Worm (Caenorhabditis elegans) whole organism, L4 larva: ENCODE results near the gene lec-11.
A peak's percentile ranks its signal among the peaks of the same experiment; 100 is the strongest.

ENCODE experiments used
- F44E2.7 ChIP-seq: fragments of 200-800 bp; sonication (Bioruptor generic); IDR thresholded peaks from 2 replicates; pipeline ENCODE4 v2.1.2; 2022; ENCODE audit warnings: missing genetic modification characterization, missing compliant biosample characterization
- F49E8.2 ChIP-seq: sonication (generic microtip); optimal IDR thresholded peaks from 2 replicates; lab custom pipeline; 2016; ENCODE audit warnings: missing compliant biosample characterization, mild to moderate bottlenecking, missing genetic modification characterization, borderline replicate concordance
- aha-1 ChIP-seq: fragments of 150-350 bp; peaks from one replicate; lab custom pipeline; 2014; ENCODE audit warnings: missing biosample characterization, missing genetic modification characterization
- ceh-44 ChIP-seq: fragments of 200-800 bp; sonication (Bioruptor generic); IDR thresholded peaks from 2 replicates; pipeline ENCODE4 v1.3.6; 2022; ENCODE audit warnings: missing genetic modification reagents, missing genetic modification characterization, missing compliant biosample characterization
- ceh-82 ChIP-seq: sonication (generic microtip); optimal IDR thresholded peaks from 2 replicates; lab custom pipeline; 2017; ENCODE audit warnings: missing biosample characterization, missing genetic modification characterization
- ces-1 ChIP-seq: fragments of 150-350 bp; sonication (generic microtip); optimal IDR thresholded peaks from 4 replicates; lab custom pipeline; 2014; ENCODE audit warnings: missing biosample characterization, missing genetic modification reagents, missing genetic modification characterization
- cey-2 ChIP-seq: sonication (generic microtip); optimal IDR thresholded peaks from 3 replicates; lab custom pipeline; 2017; ENCODE audit warnings: missing genetic modification characterization, mild to moderate bottlenecking, missing compliant biosample characterization, antibody characterized with exemption, borderline replicate concordance; ENCODE audit not compliant: insufficient read depth
- daf-12 ChIP-seq: fragments of 150-350 bp; optimal IDR thresholded peaks from 2 replicates; lab custom pipeline; 2014; ENCODE audit warnings: missing biosample characterization, missing genetic modification reagents, missing genetic modification characterization
- duxl-1 ChIP-seq: sonication (generic microtip); optimal IDR thresholded peaks from 2 replicates; lab custom pipeline; 2016; ENCODE audit warnings: mild to moderate bottlenecking, missing genetic modification characterization, moderate library complexity, missing compliant biosample characterization; ENCODE audit not compliant: poor library complexity
- egl-27 ChIP-seq: sonication (generic microtip); optimal IDR thresholded peaks from 3 replicates; lab custom pipeline; 2017; ENCODE audit warnings: missing biosample characterization, missing genetic modification reagents, missing genetic modification characterization
- egl-43 ChIP-seq: fragments of 200-800 bp; sonication (Bioruptor generic); IDR thresholded peaks from 2 replicates; pipeline ENCODE4 v1.3.6; 2022; ENCODE audit warnings: missing genetic modification reagents, missing genetic modification characterization, missing compliant biosample characterization
- lin-29 ChIP-seq: fragments of 200-800 bp; sonication (Bioruptor generic); IDR thresholded peaks from 2 replicates; pipeline ENCODE4 v1.3.6; 2022; ENCODE audit warnings: missing genetic modification reagents, missing genetic modification characterization, missing compliant biosample characterization
- lin-38 ChIP-seq: fragments of 200-800 bp; sonication (Bioruptor generic); IDR thresholded peaks from 2 replicates; pipeline ENCODE4 v1.3.6; 2022; ENCODE audit warnings: missing genetic modification reagents, missing genetic modification characterization, missing compliant biosample characterization
- lsy-2 ChIP-seq, 2 experiments: fragments of 150-350 bp in 1 of 2; sonication (generic microtip) in 1 of 2; optimal IDR thresholded peaks; 2 replicates each; lab custom pipeline; 2014 to 2017; ENCODE audit warnings: missing biosample characterization in 2 of 2, missing genetic modification characterization in 2 of 2
- madf-9 ChIP-seq: fragments of 200-800 bp; sonication (Bioruptor generic); conservative IDR thresholded peaks from 2 replicates; pipeline ENCODE4 v1.3.6; 2022; ENCODE audit warnings: missing genetic modification reagents, missing genetic modification characterization, missing compliant biosample characterization
- mes-2 ChIP-seq: sonication (generic microtip); optimal IDR thresholded peaks from 2 replicates; lab custom pipeline; 2016; ENCODE audit warnings: missing genotype, mild to moderate bottlenecking, missing genetic modification characterization, missing compliant biosample characterization; ENCODE audit not compliant: poor library complexity, severe bottlenecking
- mxl-2 ChIP-seq: fragments of 200-800 bp; sonication (Bioruptor generic); conservative IDR thresholded peaks from 2 replicates; pipeline ENCODE4 v1.3.6; 2022; ENCODE audit warnings: missing genetic modification reagents, missing genetic modification characterization, missing compliant biosample characterization
- mxl-3 ChIP-seq: fragments of 200-800 bp; sonication (Bioruptor generic); optimal IDR thresholded peaks from 2 replicates; lab custom pipeline; 2018; ENCODE audit warnings: mild to moderate bottlenecking, missing genetic modification characterization, missing compliant biosample characterization
- nhr-111 ChIP-seq: fragments of 200-800 bp; sonication (Bioruptor generic); optimal IDR thresholded peaks from 2 replicates; lab custom pipeline; 2018; ENCODE audit warnings: mild to moderate bottlenecking, missing genetic modification characterization, missing compliant biosample characterization
- nhr-25 ChIP-seq: sonication (generic microtip); optimal IDR thresholded peaks from 2 replicates; lab custom pipeline; 2017; ENCODE audit warnings: missing genetic modification characterization, mild to moderate bottlenecking, missing compliant biosample characterization, antibody characterized with exemption, moderate library complexity, borderline replicate concordance; ENCODE audit not compliant: insufficient read depth
- nhr-28 ChIP-seq: fragments of 150-350 bp; optimal IDR thresholded peaks from 2 replicates; lab custom pipeline; 2014; ENCODE audit warnings: missing biosample characterization, missing genetic modification characterization
- nhr-42 ChIP-seq: fragments of 200-800 bp; sonication (Bioruptor generic); IDR thresholded peaks from 2 replicates; pipeline ENCODE4 v1.3.6; 2022; ENCODE audit warnings: missing genetic modification characterization, missing compliant biosample characterization
- pha-4 ChIP-seq, 2 experiments: fragments of 150-350 bp in 1 of 2; fragments of 200-800 bp in 1 of 2; sonication (Bioruptor generic) in 1 of 2; IDR thresholded peaks in 1 of 2; optimal IDR thresholded peaks in 1 of 2; 2 replicates each; pipeline versions ENCODE4 v1.3.6 to Lab custom; 2014 to 2022; ENCODE audit warnings: missing genetic modification characterization in 2 of 2, missing genetic modification reagents in 2 of 2, missing biosample characterization in 1 of 2, missing compliant biosample characterization in 1 of 2
- pqm-1 ChIP-seq: sonication (generic microtip); optimal IDR thresholded peaks from 2 replicates; lab custom pipeline; 2017; ENCODE audit warnings: missing biosample characterization, missing genetic modification characterization
- skn-1 ChIP-seq: fragments of 150-350 bp; optimal IDR thresholded peaks from 2 replicates; lab custom pipeline; 2014; ENCODE audit warnings: missing biosample characterization, missing genetic modification characterization
- snpc-1.2 ChIP-seq: fragments of 200-800 bp; sonication (Bioruptor generic); IDR thresholded peaks from 2 replicates; pipeline ENCODE4 v1.3.6; 2022; ENCODE audit warnings: missing genetic modification reagents, missing genetic modification characterization, missing compliant biosample characterization
- unc-39 ChIP-seq: sonication (generic microtip); optimal IDR thresholded peaks from 2 replicates; lab custom pipeline; 2017; ENCODE audit warnings: missing biosample characterization, missing genetic modification characterization
- unc-62 ChIP-seq, 3 experiments: fragments of 150-350 bp in 1 of 3; sonication (generic microtip); optimal IDR thresholded peaks in 2 of 3; peaks in 1 of 3; 1 replicate in 1 of 3; 2 replicates in 2 of 3; lab custom pipeline; 2014 to 2017; ENCODE audit warnings: missing biosample characterization in 3 of 3, missing genetic modification characterization in 3 of 3, missing genetic modification reagents in 3 of 3, missing genotype in 1 of 3
- vab-7 ChIP-seq: fragments of 200-800 bp; sonication (Bioruptor generic); IDR thresholded peaks from 2 replicates; pipeline ENCODE4 v1.3.6; 2022; ENCODE audit warnings: missing genetic modification reagents, missing genetic modification characterization, missing compliant biosample characterization
- ztf-7 ChIP-seq: fragments of 150-350 bp; optimal IDR thresholded peaks from 2 replicates; lab custom pipeline; 2014; ENCODE audit warnings: missing biosample characterization, missing genetic modification characterization

Gene lec-11

DNA sequence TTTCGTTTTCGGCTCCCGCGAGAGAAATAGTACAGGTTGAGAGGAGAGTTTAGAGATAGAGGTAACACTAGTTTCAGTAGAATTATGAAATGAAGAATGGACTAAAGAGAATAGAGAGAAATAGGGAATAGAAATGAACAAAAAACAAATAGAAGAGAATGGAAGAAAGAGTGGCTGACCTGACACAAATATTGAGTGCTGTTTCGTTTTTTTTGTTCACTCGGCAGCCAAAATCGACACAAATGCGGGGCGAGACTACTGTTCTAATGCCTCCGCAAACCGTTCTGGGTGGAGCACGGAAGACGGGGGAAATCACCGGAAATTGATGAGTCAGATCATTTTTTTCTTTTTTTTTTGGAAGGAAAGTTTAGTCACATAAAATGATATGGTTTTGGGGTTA is 17.3 kb downstream of the lec-11 start:
- TF ChIP-seq nhr-28 (peak; percentile 10), aha-1 (peak; percentile 42), daf-12 (tag; lab: Kevin White, UChicago) (no peak)

DNA sequence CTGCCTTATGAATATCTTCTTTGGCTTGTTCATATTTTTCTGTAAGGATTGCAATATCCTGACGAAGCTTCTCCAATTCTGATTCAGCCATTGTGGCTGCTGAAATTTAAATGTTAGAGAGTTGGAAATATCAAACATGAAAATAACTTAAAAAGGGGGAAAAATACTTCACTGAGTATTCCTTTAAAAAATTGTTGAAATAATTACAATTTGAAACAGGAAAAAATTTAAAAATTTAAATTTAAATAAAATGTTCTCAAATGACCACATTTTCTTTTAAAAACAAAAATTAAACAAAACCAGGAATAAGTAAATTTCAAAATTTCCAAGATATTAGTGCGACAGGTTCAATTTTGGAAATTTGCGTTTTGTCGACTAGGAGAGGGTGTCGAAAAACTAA is 17.7 kb downstream of the lec-11 start, which contains the start of gene bicd-1:
Gene bicd-1 (minus strand): TSS at position 101 of the 400 bp plus-strand sequence.
- TF ChIP-seq nhr-42 (no peak), lin-29 (GFP tag; lab: Robert Waterston, UW) (no peak), egl-43 (GFP tag; lab: Robert Waterston, UW) (no peak), F44E2.7 (GFP tag; lab: Robert Waterston, UW) (no peak), mes-2 (tag; lab: Kevin White, UChicago) (no peak), ceh-82 (tag; lab: Kevin White, UChicago) (no peak), duxl-1 (tag; lab: Kevin White, UChicago) (no peak), egl-27 (no peak), mxl-3 (GFP tag; lab: Kevin White, UChicago) (no peak), F49E8.2 (tag; lab: Kevin White, UChicago) (no peak), ztf-7 (tag; lab: Kevin White, UChicago) (no peak), lsy-2 (tag; optimal IDR thresholded peaks at IDR 0.05; lab: Kevin White, UChicago) (no peak), nhr-111 (GFP tag; lab: Kevin White, UChicago) (no peak), ces-1 (GFP tag; lab: Kevin White, UChicago) (no peak), unc-39 (tag; lab: Kevin White, UChicago) (no peak), pqm-1 (tag; lab: Kevin White, UChicago) (no peak)
- TF ChIP-seq, all 104 proteins: peak for 0

- no peak for TF ChIP-seq nhr-25
- TF ChIP-seq cey-2 (tag; lab: Kevin White, UChicago) = no peak
- TF ChIP-seq pha-4 (GFP tag; IDR thresholded peaks at IDR 0.05; lab: Robert Waterston, UW) = no peak
- no peak for TF ChIP-seq pha-4 (tag; optimal IDR thresholded peaks at IDR 0.05; lab: Kevin White, UChicago)
- no peak for TF ChIP-seq madf-9 (GFP tag; lab: Robert Waterston, UW)
- TF ChIP-seq vab-7 = no peak
- TF ChIP-seq mxl-2 = no peak
- TF ChIP-seq ceh-44 (GFP tag; lab: Robert Waterston, UW) = no peak
Observed at ce11 chrIV:6565605-6566004, 24.3 kb downstream of the lec-11 start.

DNA sequence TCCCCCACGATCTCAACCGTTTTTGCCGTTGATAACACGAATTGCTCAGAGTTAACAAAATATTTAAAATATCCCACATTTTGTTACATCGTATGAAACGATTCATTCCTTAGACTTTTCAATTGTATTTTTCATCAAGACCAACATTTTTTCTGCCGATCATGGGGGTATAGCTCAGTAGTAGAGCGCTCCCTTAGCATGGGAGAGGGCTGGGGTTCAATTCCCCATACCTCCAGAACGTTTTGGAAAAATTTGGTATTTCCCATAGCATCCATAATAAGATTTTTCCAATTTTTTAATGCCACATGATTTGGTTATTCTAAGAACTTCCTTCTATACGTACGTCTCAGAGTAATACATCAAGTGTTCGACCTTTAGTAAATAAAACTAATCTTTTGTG is 27.9 kb downstream of the lec-11 start:
- TF ChIP-seq snpc-1.2 (GFP tag; lab: Robert Waterston, UW) (0 out of 2 replicates have a peak, but pooled peaks have one; percentile 62), skn-1 (tag; lab: Kevin White, UChicago) (no peak), unc-62 (GFP tag; optimal IDR thresholded peaks at IDR 0.05 in 1 of 2; lab: Kevin White, UChicago) (peak in 1 of 2 experiments; percentile 50), unc-62 (tag; optimal IDR thresholded peaks at IDR 0.05; lab: Kevin White, UChicago) (no peak)
- TF ChIP-seq, all 104 proteins: peak for 2

DNA sequence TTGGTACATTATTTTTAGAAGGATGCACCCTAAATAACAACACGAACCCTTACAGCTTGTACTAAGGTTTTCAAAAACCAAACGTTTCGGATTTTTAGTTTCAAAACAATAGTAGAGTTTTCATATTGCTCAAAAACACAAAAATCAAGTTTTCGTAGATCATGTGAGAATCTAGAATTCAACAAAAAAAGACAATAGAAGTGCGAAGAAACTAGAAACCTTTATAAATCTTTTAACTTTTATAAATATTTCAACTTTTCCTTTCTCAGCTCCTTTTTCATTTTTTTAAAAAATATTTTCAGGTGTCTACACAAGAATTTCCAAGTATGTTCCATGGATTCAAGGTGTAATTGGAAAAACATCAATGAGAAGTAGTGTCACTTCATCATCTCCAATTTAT is 29.5 kb downstream of the lec-11 start, which contains the start of gene best-9:
Gene best-9 (plus strand): TSS at position 301 of the 400 bp plus-strand sequence.
- TF ChIP-seq lin-38 (GFP tag; lab: Robert Waterston, UW) = no peak
- no peak for TF ChIP-seq F44E2.7 (GFP tag; lab: Robert Waterston, UW)
